Fruit fly (Drosophila melanogaster) whole organism, embryonic: ENCODE results near the gene CG14868.

Experiments
- ATbp ChIP-seq: fragments of 200-800 bp; sonication (Bioruptor generic); optimal IDR thresholded peaks from 2 replicates; lab custom pipeline; 2017; ENCODE audit warnings: missing biosample characterization, mild to moderate bottlenecking, missing genetic modification characterization, missing genetic modification reagents
- Adf1 ChIP-seq: fragments of 200-800 bp; sonication (Bioruptor generic); IDR thresholded peaks from 2 replicates; pipeline ENCODE4 v1.3.6; 2022; ENCODE audit warnings: missing biosample characterization, missing genetic modification characterization
- Atf3 ChIP-seq: fragments of 200-800 bp; sonication (Bioruptor generic); optimal IDR thresholded peaks from 3 replicates; lab custom pipeline; 2016; ENCODE audit warnings: missing biosample characterization, missing genetic modification characterization
- C15 ChIP-seq: fragments of 200-800 bp; sonication (Bioruptor generic); IDR thresholded peaks from 3 replicates; pipeline ENCODE4 v1.3.6; 2022; ENCODE audit warnings: missing biosample characterization, missing genetic modification characterization
- CG11723 ChIP-seq: fragments of 200-800 bp; sonication (Bioruptor generic); optimal IDR thresholded peaks from 2 replicates; lab custom pipeline; 2017; ENCODE audit warnings: missing biosample characterization, mild to moderate bottlenecking, missing genetic modification characterization
- CG13296 ChIP-seq: fragments of 200-800 bp; sonication (Bioruptor generic); optimal IDR thresholded peaks from 3 replicates; lab custom pipeline; 2018; ENCODE audit warnings: missing biosample characterization, mild to moderate bottlenecking, missing genetic modification characterization
- CG14710 ChIP-seq: fragments of 200-800 bp; sonication (Bioruptor generic); optimal IDR thresholded peaks from 3 replicates; lab custom pipeline; 2019; ENCODE audit warnings: missing biosample characterization, mild to moderate bottlenecking, missing genetic modification characterization, moderate library complexity
- CG14965 ChIP-seq: fragments of 200-800 bp; sonication (Bioruptor generic); optimal IDR thresholded peaks from 2 replicates; lab custom pipeline; 2016; ENCODE audit warnings: missing biosample characterization, missing genetic modification characterization, borderline replicate concordance
- CG17802 ChIP-seq: fragments of 200-800 bp; sonication (Bioruptor generic); optimal IDR thresholded peaks from 2 replicates; lab custom pipeline; 2018; ENCODE audit warnings: missing biosample characterization, mild to moderate bottlenecking, missing genetic modification characterization, moderate library complexity
- CG17829 ChIP-seq: fragments of 200-800 bp; optimal IDR thresholded peaks from 2 replicates; lab custom pipeline; 2019; ENCODE audit warnings: missing biosample characterization, mild to moderate bottlenecking, missing genetic modification characterization, moderate library complexity
- CG3065 ChIP-seq: fragments of 200-800 bp; sonication (Bioruptor generic); optimal IDR thresholded peaks from 2 replicates; lab custom pipeline; 2016; ENCODE audit warnings: missing biosample characterization, missing genetic modification characterization
- CG33213 ChIP-seq: fragments of 200-800 bp; sonication (Bioruptor generic); optimal IDR thresholded peaks from 3 replicates; lab custom pipeline; 2016; ENCODE audit warnings: missing biosample characterization, missing genetic modification characterization
- CG4282 ChIP-seq: fragments of 200-800 bp; sonication (Bioruptor generic); optimal IDR thresholded peaks from 2 replicates; lab custom pipeline; 2016; ENCODE audit warnings: missing biosample characterization, missing genetic modification characterization
- CG4404 ChIP-seq: fragments of 200-800 bp; sonication (Bioruptor generic); IDR thresholded peaks from 2 replicates; pipeline ENCODE4 v1.3.6; 2022; ENCODE audit warnings: missing biosample characterization, missing genetic modification characterization
- CG6175 ChIP-seq: fragments of 200-800 bp; sonication (Bioruptor generic); IDR thresholded peaks from 3 replicates; pipeline ENCODE4 v1.3.6; 2022; ENCODE audit warnings: missing biosample characterization, missing genetic modification characterization
- CG6689 ChIP-seq: fragments of 200-800 bp; sonication (Bioruptor generic); IDR thresholded peaks from 2 replicates; pipeline ENCODE4 v1.3.6; 2022; ENCODE audit warnings: missing biosample characterization, missing genetic modification characterization
- CG6791 ChIP-seq: fragments of 200-800 bp; sonication (Bioruptor generic); IDR thresholded peaks from 3 replicates; pipeline ENCODE4 v1.3.6; 2022; ENCODE audit warnings: missing biosample characterization, missing genetic modification characterization; ENCODE audit not compliant: partially characterized antibody
- CG6813 ChIP-seq: fragments of 200-800 bp; sonication (Bioruptor generic); optimal IDR thresholded peaks from 2 replicates; lab custom pipeline; 2017; ENCODE audit warnings: missing biosample characterization, missing genetic modification characterization, mild to moderate bottlenecking, moderate library complexity, missing genetic modification reagents
- CG6854 ChIP-seq: fragments of 200-800 bp; sonication (Bioruptor generic); optimal IDR thresholded peaks from 3 replicates; lab custom pipeline; 2017; ENCODE audit warnings: missing biosample characterization, mild to moderate bottlenecking, missing genetic modification characterization
- CG7556 ChIP-seq: fragments of 200-800 bp; sonication (Bioruptor generic); optimal IDR thresholded peaks from 2 replicates; lab custom pipeline; 2017; ENCODE audit warnings: missing biosample characterization, mild to moderate bottlenecking, missing genetic modification characterization
- CG7928 ChIP-seq: fragments of 200-800 bp; sonication (Bioruptor generic); optimal IDR thresholded peaks from 2 replicates; lab custom pipeline; 2017; ENCODE audit warnings: missing biosample characterization, mild to moderate bottlenecking, missing genetic modification characterization
- CG8281 ChIP-seq: fragments of 200-800 bp; sonication (Bioruptor generic); optimal IDR thresholded peaks from 2 replicates; lab custom pipeline; 2018; ENCODE audit warnings: missing biosample characterization, mild to moderate bottlenecking, missing genetic modification characterization, moderate library complexity
- CTCF ChIP-seq: fragments of 200-800 bp; sonication (Bioruptor generic); optimal IDR thresholded peaks from 2 replicates; lab custom pipeline; 2017; ENCODE audit warnings: missing biosample characterization, mild to moderate bottlenecking, missing genetic modification characterization, moderate library complexity
- CrebB ChIP-seq: fragments of 200-800 bp; sonication (Bioruptor generic); optimal IDR thresholded peaks from 3 replicates; lab custom pipeline; 2018; ENCODE audit warnings: missing biosample characterization, mild to moderate bottlenecking, missing genetic modification characterization
- D19B ChIP-seq: fragments of 200-800 bp; sonication (Bioruptor generic); optimal IDR thresholded peaks from 2 replicates; lab custom pipeline; 2017; ENCODE audit warnings: missing biosample characterization, mild to moderate bottlenecking, missing genetic modification characterization
- Deaf1 ChIP-seq: fragments of 200-800 bp; optimal IDR thresholded peaks from 3 replicates; lab custom pipeline; 2019; ENCODE audit warnings: missing biosample characterization, mild to moderate bottlenecking, missing genetic modification characterization, moderate library complexity
- Fer2 ChIP-seq: fragments of 200-800 bp; sonication (Bioruptor generic); optimal IDR thresholded peaks from 2 replicates; lab custom pipeline; 2018; ENCODE audit warnings: missing biosample characterization, mild to moderate bottlenecking, missing genetic modification characterization, moderate library complexity
- Hey ChIP-seq: fragments of 200-800 bp; sonication (Bioruptor generic); optimal IDR thresholded peaks from 3 replicates; lab custom pipeline; 2018; ENCODE audit warnings: missing biosample characterization, mild to moderate bottlenecking, missing genetic modification characterization
- Med ChIP-seq: fragments of 200-800 bp; sonication (Bioruptor generic); peaks from one replicate; lab custom pipeline; 2016; ENCODE audit warnings: missing biosample characterization, missing genetic modification characterization, mild to moderate bottlenecking, inconsistent platforms, moderate library complexity
- NC2α ChIP-seq: fragments of 200-800 bp; sonication (Bioruptor generic); optimal IDR thresholded peaks from 2 replicates; lab custom pipeline; 2016; ENCODE audit warnings: missing biosample characterization, missing genetic modification characterization
- Opbp ChIP-seq: fragments of 200-800 bp; sonication (Bioruptor generic); IDR thresholded peaks from 3 replicates; pipeline ENCODE4 v1.3.6; 2022; ENCODE audit warnings: missing biosample characterization, missing genetic modification characterization; ENCODE audit not compliant: partially characterized antibody
- Ravus ChIP-seq: fragments of 200-800 bp; sonication (Bioruptor generic); IDR thresholded peaks from 2 replicates; pipeline ENCODE4 v1.3.6; 2022; ENCODE audit warnings: missing biosample characterization, missing genetic modification characterization
- Sox102F ChIP-seq: fragments of 200-800 bp; sonication (Bioruptor generic); optimal IDR thresholded peaks from 2 replicates; lab custom pipeline; 2018; ENCODE audit warnings: missing biosample characterization, mild to moderate bottlenecking, missing genetic modification characterization, moderate library complexity
- ab ChIP-seq: fragments of 200-800 bp; sonication (Bioruptor generic); optimal IDR thresholded peaks from 2 replicates; lab custom pipeline; 2016; ENCODE audit warnings: missing biosample characterization, missing genetic modification characterization
- ash1 ChIP-seq: fragments of 200-800 bp; sonication (Bioruptor generic); optimal IDR thresholded peaks from 2 replicates; lab custom pipeline; 2018; ENCODE audit warnings: missing biosample characterization, mild to moderate bottlenecking, missing genetic modification characterization
- az2 ChIP-seq: fragments of 200-800 bp; sonication (Bioruptor generic); optimal IDR thresholded peaks from 3 replicates; lab custom pipeline; 2016; ENCODE audit warnings: missing biosample characterization, missing genetic modification characterization
- bowl ChIP-seq: fragments of 200-800 bp; sonication (Bioruptor generic); IDR thresholded peaks from 2 replicates; pipeline ENCODE4 v1.3.6; 2022; ENCODE audit warnings: missing biosample characterization, missing genetic modification characterization
- chm ChIP-seq: fragments of 200-800 bp; sonication (Bioruptor generic); IDR thresholded peaks from 2 replicates; pipeline ENCODE4 v1.3.6; 2022; ENCODE audit warnings: missing biosample characterization, missing genetic modification characterization
- ci ChIP-seq: fragments of 200-800 bp; sonication (Bioruptor generic); IDR thresholded peaks from 3 replicates; pipeline ENCODE4 v1.3.6; 2022; ENCODE audit warnings: missing biosample characterization, missing genetic modification characterization
- crc ChIP-seq: fragments of 200-800 bp; sonication (Bioruptor generic); optimal IDR thresholded peaks from 2 replicates; lab custom pipeline; 2016; ENCODE audit warnings: missing biosample characterization, missing genetic modification characterization
- cwo ChIP-seq: fragments of 200-800 bp; sonication (Bioruptor generic); optimal IDR thresholded peaks from 3 replicates; lab custom pipeline; 2017; ENCODE audit warnings: missing biosample characterization, missing genetic modification characterization, mild to moderate bottlenecking, moderate library complexity, missing genetic modification reagents
- dm ChIP-seq: fragments of 200-800 bp; sonication (Bioruptor generic); optimal IDR thresholded peaks from 3 replicates; lab custom pipeline; 2016; ENCODE audit warnings: missing biosample characterization, missing genetic modification characterization
- fd102C ChIP-seq: fragments of 200-800 bp; sonication (Bioruptor generic); optimal IDR thresholded peaks from 2 replicates; lab custom pipeline; 2018; ENCODE audit warnings: missing biosample characterization, mild to moderate bottlenecking, missing genetic modification characterization, moderate library complexity
- fd3F ChIP-seq: fragments of 200-800 bp; sonication (Bioruptor generic); optimal IDR thresholded peaks from 2 replicates; lab custom pipeline; 2018; ENCODE audit warnings: missing biosample characterization, mild to moderate bottlenecking, missing genetic modification characterization, moderate library complexity
- inv ChIP-seq: fragments of 200-800 bp; sonication (Bioruptor generic); IDR thresholded peaks from 2 replicates; pipeline ENCODE4 v1.3.6; 2022; ENCODE audit warnings: missing biosample characterization, missing genetic modification characterization; ENCODE audit not compliant: partially characterized antibody
- maf-S ChIP-seq: fragments of 200-800 bp; sonication (Bioruptor generic); optimal IDR thresholded peaks from 2 replicates; lab custom pipeline; 2016; ENCODE audit warnings: missing biosample characterization, missing genetic modification characterization
- slbo ChIP-seq: fragments of 200-800 bp; sonication (Bioruptor generic); IDR thresholded peaks from 2 replicates; pipeline ENCODE4 v1.3.6; 2022; ENCODE audit warnings: missing biosample characterization, missing genetic modification characterization
- sob ChIP-seq: fragments of 200-800 bp; sonication (Bioruptor generic); IDR thresholded peaks from 2 replicates; pipeline ENCODE4 v1.3.6; 2022; ENCODE audit warnings: missing biosample characterization, missing genetic modification characterization
- tna ChIP-seq: fragments of 200-800 bp; sonication (Bioruptor generic); IDR thresholded peaks from 2 replicates; pipeline ENCODE4 v1.3.6; 2022; ENCODE audit warnings: missing biosample characterization, missing genetic modification characterization; ENCODE audit not compliant: partially characterized antibody
- trem ChIP-seq: fragments of 200-800 bp; optimal IDR thresholded peaks from 3 replicates; lab custom pipeline; 2019; ENCODE audit warnings: missing biosample characterization, mild to moderate bottlenecking, missing genetic modification characterization, moderate library complexity
- vvl ChIP-seq: fragments of 200-800 bp; sonication (Bioruptor generic); IDR thresholded peaks from 2 replicates; pipeline ENCODE4 v1.3.6; 2022; ENCODE audit warnings: missing biosample characterization, missing genetic modification characterization

The CG14868 gene

dm6 chr3R:15408131-15408731 is 38.5 kb upstream of the CG14868 start, which contains the start of gene Atx2 (continued):
- TF ChIP-seq CG14710 (tag; lab: Kevin White, UChicago) (peak; percentile 38), NC2α (GFP tag; lab: Kevin White, UChicago) (no peak), CrebB (tag; lab: Kevin White, UChicago) (peak; percentile 30), Sox102F (GFP tag; lab: Kevin White, UChicago) (no peak), Atf3 (no peak), ab (no peak), vvl (peak; percentile 60), CG7556 (GFP tag; lab: Kevin White, UChicago) (no peak), chm (no peak), CG17829 (tag; lab: Kevin White, UChicago) (peak; percentile 42), D19B (GFP tag; lab: Kevin White, UChicago) (no peak), dm (GFP tag; lab: Kevin White, UChicago) (peak; percentile 70), Hey (tag; lab: Kevin White, UChicago) (no peak), CG3065 (GFP tag; lab: Kevin White, UChicago) (peak; percentile 11), sob (GFP tag; lab: Robert Waterston, UW) (peak; percentile 57; the same call in 1 of the 2 replicates), fd3F (no peak), CG6175 (GFP tag; lab: Robert Waterston, UW) (0 out of 3 replicates have a peak, but pooled peaks have one; percentile 16), cwo (GFP tag; lab: Kevin White, UChicago) (no peak), CG6813 (GFP tag; lab: Kevin White, UChicago) (peak; percentile 20), bowl (GFP tag; lab: Robert Waterston, UW) (no peak), CG17802 (tag; lab: Kevin White, UChicago) (no peak), fd102C (GFP tag; lab: Kevin White, UChicago) (no peak), CG4282 (GFP tag; lab: Kevin White, UChicago) (peak; percentile 6), tna (GFP tag; lab: Robert Waterston, UW) (peak; percentile 95), ci (GFP tag; lab: Robert Waterston, UW) (peak; percentile 75; the same call in 2 of the 3 replicates), az2 (no peak), Deaf1 (tag; lab: Kevin White, UChicago) (peak; percentile 55), CG4404 (GFP tag; lab: Robert Waterston, UW) (no peak; the same call in 1 of the 2 replicates), CG6791 (GFP tag; lab: Robert Waterston, UW) (peak; percentile 92), CG14965 (GFP tag; lab: Kevin White, UChicago) (no peak), ash1 (GFP tag; lab: Kevin White, UChicago) (no peak), inv (peak; percentile 95), CG6854 (GFP tag; lab: Kevin White, UChicago) (no peak), Opbp (GFP tag; lab: Robert Waterston, UW) (peak; percentile 95), Med (GFP tag; lab: Kevin White, UChicago) (peak; percentile 85), C15 (GFP tag; lab: Robert Waterston, UW) (no peak), Ravus (no peak), CG7928 (no peak), ATbp (peak; percentile 8), CG11723 (no peak), CTCF (GFP tag; lab: Kevin White, UChicago) (peak; percentile 69), CG13296 (GFP tag; lab: Kevin White, UChicago) (peak; percentile 59), Adf1 (peak; percentile 42), CG8281 (tag; lab: Kevin White, UChicago) (no peak), crc (GFP tag; lab: Kevin White, UChicago) (no peak), CG33213 (GFP tag; lab: Kevin White, UChicago) (peak; percentile 26), Fer2 (no peak), CG6689 (GFP tag; lab: Robert Waterston, UW) (no peak), slbo (GFP tag; lab: Robert Waterston, UW) (peak; percentile 66), trem (tag; lab: Kevin White, UChicago) (peak; percentile 56), maf-S (GFP tag; lab: Kevin White, UChicago) (peak; percentile 10)
